Fruit fly (Drosophila melanogaster) whole organism, prepupa: ENCODE data around the gene Cchl.

Experiments used
- CG10631 ChIP-seq: fragments of 200-800 bp; sonication (Bioruptor generic); optimal IDR thresholded peaks from 2 replicates; lab custom pipeline; 2016; ENCODE audit warnings: missing biosample characterization, missing genetic modification characterization
- CG11294 ChIP-seq: fragments of 200-800 bp; sonication (Bioruptor generic); IDR thresholded peaks from 2 replicates; pipeline ENCODE4 v1.3.6; 2022; ENCODE audit warnings: missing biosample characterization, missing genetic modification characterization
- CG11762 ChIP-seq: fragments of 200-800 bp; sonication (Bioruptor generic); optimal IDR thresholded peaks from 3 replicates; lab custom pipeline; 2016; ENCODE audit warnings: missing biosample characterization, missing genetic modification characterization; ENCODE audit not compliant: insufficient read depth
- CG16779 ChIP-seq: fragments of 200-800 bp; sonication (Bioruptor generic); optimal IDR thresholded peaks from 3 replicates; lab custom pipeline; 2017; ENCODE audit warnings: missing biosample characterization, mild to moderate bottlenecking, missing genetic modification characterization
- CG31627 ChIP-seq: fragments of 200-800 bp; sonication (Bioruptor generic); optimal IDR thresholded peaks from 3 replicates; lab custom pipeline; 2016; ENCODE audit warnings: missing biosample characterization, missing genetic modification characterization
- CG32006 ChIP-seq: fragments of 200-800 bp; sonication (Bioruptor generic); optimal IDR thresholded peaks from 3 replicates; lab custom pipeline; 2017; ENCODE audit warnings: missing biosample characterization, mild to moderate bottlenecking, missing genetic modification characterization
- CG34406 ChIP-seq: fragments of 200-800 bp; sonication (Bioruptor generic); optimal IDR thresholded peaks from 3 replicates; lab custom pipeline; 2016; ENCODE audit warnings: missing biosample characterization, missing genetic modification characterization
- CG6163 ChIP-seq: fragments of 200-800 bp; sonication (Bioruptor generic); IDR thresholded peaks from 3 replicates; pipeline ENCODE4 v1.3.6; 2022; ENCODE audit warnings: missing biosample characterization, missing genetic modification characterization
- CG6276 ChIP-seq: fragments of 200-800 bp; sonication (Bioruptor generic); optimal IDR thresholded peaks from 2 replicates; lab custom pipeline; 2017; ENCODE audit warnings: missing biosample characterization, mild to moderate bottlenecking, missing genetic modification characterization
- CG6792 ChIP-seq: fragments of 200-800 bp; sonication (Bioruptor generic); optimal IDR thresholded peaks from 3 replicates; lab custom pipeline; 2016; ENCODE audit warnings: missing biosample characterization, missing genetic modification characterization
- CG6808 ChIP-seq: fragments of 200-800 bp; sonication (Bioruptor generic); optimal IDR thresholded peaks from 3 replicates; lab custom pipeline; 2017; ENCODE audit warnings: missing biosample characterization, missing genetic modification characterization, mild to moderate bottlenecking, moderate library complexity, missing genetic modification reagents
- CG7368 ChIP-seq: fragments of 200-800 bp; sonication (Bioruptor generic); optimal IDR thresholded peaks from 3 replicates; lab custom pipeline; 2016; ENCODE audit warnings: missing biosample characterization, missing genetic modification characterization
- CG8119 ChIP-seq: fragments of 200-800 bp; sonication (Bioruptor generic); IDR thresholded peaks from 3 replicates; pipeline ENCODE4 v1.3.6; 2022; ENCODE audit warnings: missing biosample characterization, missing genetic modification characterization
- CG8319 ChIP-seq: fragments of 200-800 bp; sonication (Bioruptor generic); optimal IDR thresholded peaks from 3 replicates; lab custom pipeline; 2016; ENCODE audit warnings: missing biosample characterization, missing genetic modification characterization
- CG8632 ChIP-seq: fragments of 200-800 bp; sonication (Bioruptor generic); optimal IDR thresholded peaks from 3 replicates; lab custom pipeline; 2016; ENCODE audit warnings: missing biosample characterization, missing genetic modification characterization
- CG9139 ChIP-seq: fragments of 200-800 bp; sonication (Bioruptor generic); optimal IDR thresholded peaks from 3 replicates; lab custom pipeline; 2017; ENCODE audit warnings: missing biosample characterization, mild to moderate bottlenecking, missing genetic modification characterization
- Eip78C ChIP-seq: fragments of 200-800 bp; sonication (Bioruptor generic); peaks from one replicate; lab custom pipeline; 2016; ENCODE audit warnings: missing biosample characterization, missing genetic modification characterization
- Eip93F ChIP-seq: fragments of 200-800 bp; sonication (Bioruptor generic); optimal IDR thresholded peaks from 2 replicates; lab custom pipeline; 2016; ENCODE audit warnings: missing biosample characterization, mild to moderate bottlenecking, missing genetic modification characterization
- Gug ChIP-seq: fragments of 200-800 bp; sonication (Bioruptor generic); IDR thresholded peaks from 2 replicates; pipeline ENCODE4 v1.3.6; 2022; ENCODE audit warnings: missing biosample characterization, missing genetic modification characterization
- Hr38 ChIP-seq: sonication (Bioruptor generic); optimal IDR thresholded peaks from 2 replicates; lab custom pipeline; 2016; ENCODE audit warnings: missing biosample characterization, missing genetic modification characterization
- Hr39 ChIP-seq: fragments of 200-800 bp; sonication (Bioruptor generic); optimal IDR thresholded peaks from 2 replicates; lab custom pipeline; 2016; ENCODE audit warnings: missing biosample characterization, missing genetic modification characterization
- Hr4 ChIP-seq: fragments of 200-800 bp; sonication (Bioruptor generic); optimal IDR thresholded peaks from 3 replicates; lab custom pipeline; 2016; ENCODE audit warnings: missing biosample characterization, missing genetic modification characterization
- Lpt ChIP-seq: fragments of 200-800 bp; sonication (Bioruptor generic); optimal IDR thresholded peaks from 3 replicates; lab custom pipeline; 2016; ENCODE audit warnings: missing biosample characterization, missing genetic modification characterization
- OdsH ChIP-seq: fragments of 200-800 bp; sonication (Bioruptor generic); optimal IDR thresholded peaks from 3 replicates; lab custom pipeline; 2016; ENCODE audit warnings: missing biosample characterization, missing genetic modification characterization
- Sox102F ChIP-seq: fragments of 200-800 bp; sonication (Bioruptor generic); optimal IDR thresholded peaks from 2 replicates; lab custom pipeline; 2016; ENCODE audit warnings: missing biosample characterization, mild to moderate bottlenecking, missing genetic modification characterization
- Sox14 ChIP-seq: fragments of 200-800 bp; sonication (Bioruptor generic); optimal IDR thresholded peaks from 3 replicates; lab custom pipeline; 2016; ENCODE audit warnings: missing biosample characterization, missing genetic modification characterization
- achi ChIP-seq: fragments of 200-800 bp; sonication (Bioruptor generic); optimal IDR thresholded peaks from 3 replicates; lab custom pipeline; 2016; ENCODE audit warnings: missing biosample characterization, missing genetic modification characterization
- acj6 ChIP-seq: fragments of 200-800 bp; sonication (Bioruptor generic); optimal IDR thresholded peaks from 3 replicates; lab custom pipeline; 2016; ENCODE audit warnings: missing biosample characterization, missing genetic modification characterization
- esn ChIP-seq: fragments of 200-800 bp; sonication (Bioruptor generic); optimal IDR thresholded peaks from 2 replicates; lab custom pipeline; 2016; ENCODE audit warnings: missing biosample characterization, mild to moderate bottlenecking, missing genetic modification characterization, moderate library complexity
- fkh ChIP-seq: fragments of 200-800 bp; sonication (Bioruptor generic); optimal IDR thresholded peaks from 3 replicates; lab custom pipeline; 2017; ENCODE audit warnings: missing biosample characterization, mild to moderate bottlenecking, missing genetic modification characterization, moderate library complexity
- lz ChIP-seq: fragments of 200-800 bp; sonication (Bioruptor generic); optimal IDR thresholded peaks from 3 replicates; lab custom pipeline; 2016; ENCODE audit warnings: missing biosample characterization, missing genetic modification characterization
- net ChIP-seq: fragments of 200-800 bp; sonication (Bioruptor generic); optimal IDR thresholded peaks from 3 replicates; lab custom pipeline; 2016; ENCODE audit warnings: missing biosample characterization, missing genetic modification characterization
- pdm3 ChIP-seq: fragments of 200-800 bp; sonication (Bioruptor generic); optimal IDR thresholded peaks from 3 replicates; lab custom pipeline; 2016; ENCODE audit warnings: missing biosample characterization, missing genetic modification characterization
- salr ChIP-seq, 2 experiments: fragments of 200-800 bp; sonication (Bioruptor generic); optimal IDR thresholded peaks; 3 replicates each; lab custom pipeline; 2016 to 2018; ENCODE audit warnings: missing biosample characterization in 2 of 2, missing genetic modification characterization in 2 of 2, mild to moderate bottlenecking in 1 of 2
- spab ChIP-seq: fragments of 200-800 bp; sonication (Bioruptor generic); optimal IDR thresholded peaks from 2 replicates; lab custom pipeline; 2017; ENCODE audit warnings: missing biosample characterization, mild to moderate bottlenecking, missing genetic modification characterization, missing genetic modification reagents
- svp ChIP-seq: fragments of 200-800 bp; sonication (Bioruptor generic); peaks from one replicate; lab custom pipeline; 2016; ENCODE audit warnings: missing biosample characterization, missing genetic modification characterization
- topi ChIP-seq: fragments of 200-800 bp; sonication (Bioruptor generic); optimal IDR thresholded peaks from 3 replicates; lab custom pipeline; 2016; ENCODE audit warnings: missing biosample characterization, missing genetic modification characterization
- vri ChIP-seq: fragments of 200-800 bp; sonication (Bioruptor generic); optimal IDR thresholded peaks from 3 replicates; lab custom pipeline; 2016; ENCODE audit warnings: missing biosample characterization, mild to moderate bottlenecking, missing genetic modification characterization

Gene Cchl

dm6 chr3R:22018777-22019420 is 8.4 kb downstream of the Cchl start, which contains the start of gene Idh3b (continued):
- TF ChIP-seq CG32006 (GFP tag; lab: Kevin White, UChicago) (no peak), Sox102F (no peak), spab (GFP tag; lab: Kevin White, UChicago) (no peak), vri (GFP tag; lab: Kevin White, UChicago) (peak; percentile 70), CG6792 (peak; percentile 29), net (GFP tag; lab: Kevin White, UChicago) (no peak), CG16779 (tag; lab: Kevin White, UChicago) (no peak), CG31627 (GFP tag; lab: Kevin White, UChicago) (peak; percentile 53), CG6163 (GFP tag; lab: Robert Waterston, UW) (no peak; the same call in 1 of the 3 replicates), salr (GFP tag; optimal IDR thresholded peaks at IDR 0.05; lab: Kevin White, UChicago) (no peak), CG6808 (no peak), pdm3 (GFP tag; lab: Kevin White, UChicago) (no peak), Hr4 (GFP tag; lab: Kevin White, UChicago) (no peak), Hr38 (GFP tag; lab: Kevin White, UChicago) (no peak), Lpt (GFP tag; lab: Kevin White, UChicago) (no peak), achi (no peak), lz (GFP tag; lab: Kevin White, UChicago) (peak; percentile 62), Gug (GFP tag; lab: Robert Waterston, UW) (no peak), CG8319 (GFP tag; lab: Kevin White, UChicago) (no peak), Hr39 (GFP tag; lab: Kevin White, UChicago) (peak; percentile 55), CG8632 (GFP tag; lab: Kevin White, UChicago) (no peak)

- no peak for TF ChIP-seq CG9139 (GFP tag; lab: Kevin White, UChicago)
- TF ChIP-seq Sox14 = no peak
- TF ChIP-seq Eip78C (GFP tag; lab: Kevin White, UChicago) = no peak
- TF ChIP-seq pdm3 (GFP tag; lab: Kevin White, UChicago) = no peak
- no peak for TF ChIP-seq OdsH (GFP tag; lab: Kevin White, UChicago)
- TF ChIP-seq CG8319 (GFP tag; lab: Kevin White, UChicago) = no peak
- TF ChIP-seq CG34406 (GFP tag; lab: Kevin White, UChicago) = no peak
- TF ChIP-seq vri (GFP tag; lab: Kevin White, UChicago) = no peak
- TF ChIP-seq esn (GFP tag; lab: Kevin White, UChicago) = no peak
- no peak for TF ChIP-seq spab (GFP tag; lab: Kevin White, UChicago)
Measured at dm6 chr3R:22014397-22014796, 12.9 kb downstream of the Cchl start, which contains the start of gene Theg. Gene Theg (plus strand): TSS chr3R:22014697.

- no peak for TF ChIP-seq CG11762
- TF ChIP-seq Eip93F (GFP tag; lab: Kevin White, UChicago) = peak; percentile 84
Measured at dm6 chr3R:22003508-22003907, 23.8 kb downstream of the Cchl start.

dm6 chr3R:21999641-22000040 is 27.6 kb downstream of the Cchl start:
- TF ChIP-seq CG8319 (GFP tag; lab: Kevin White, UChicago) = no peak
- peak; percentile 13 for TF ChIP-seq topi (GFP tag; lab: Kevin White, UChicago)
- TF ChIP-seq CG7368 = no peak
- TF ChIP-seq CG11294 (GFP tag; lab: Robert Waterston, UW) = no peak
- no peak for TF ChIP-seq achi
- no peak for TF ChIP-seq CG10631 (GFP tag; lab: Kevin White, UChicago)
- TF ChIP-seq Eip78C (GFP tag; lab: Kevin White, UChicago) = peak; percentile 32
- no peak for TF ChIP-seq OdsH (GFP tag; lab: Kevin White, UChicago)
- no peak for TF ChIP-seq CG8119
- no peak for TF ChIP-seq CG32006 (GFP tag; lab: Kevin White, UChicago)
- TF ChIP-seq fkh (GFP tag; lab: Kevin White, UChicago) = no peak
- no peak for TF ChIP-seq CG6276
- TF ChIP-seq acj6 (GFP tag; lab: Kevin White, UChicago) = no peak
- peak; percentile 11 for TF ChIP-seq esn (GFP tag; lab: Kevin White, UChicago)
- TF ChIP-seq svp = peak; percentile 55
